Comparison of ENCODE assay signal across 4 fruit fly cellular contexts in the genomic region with DNA sequence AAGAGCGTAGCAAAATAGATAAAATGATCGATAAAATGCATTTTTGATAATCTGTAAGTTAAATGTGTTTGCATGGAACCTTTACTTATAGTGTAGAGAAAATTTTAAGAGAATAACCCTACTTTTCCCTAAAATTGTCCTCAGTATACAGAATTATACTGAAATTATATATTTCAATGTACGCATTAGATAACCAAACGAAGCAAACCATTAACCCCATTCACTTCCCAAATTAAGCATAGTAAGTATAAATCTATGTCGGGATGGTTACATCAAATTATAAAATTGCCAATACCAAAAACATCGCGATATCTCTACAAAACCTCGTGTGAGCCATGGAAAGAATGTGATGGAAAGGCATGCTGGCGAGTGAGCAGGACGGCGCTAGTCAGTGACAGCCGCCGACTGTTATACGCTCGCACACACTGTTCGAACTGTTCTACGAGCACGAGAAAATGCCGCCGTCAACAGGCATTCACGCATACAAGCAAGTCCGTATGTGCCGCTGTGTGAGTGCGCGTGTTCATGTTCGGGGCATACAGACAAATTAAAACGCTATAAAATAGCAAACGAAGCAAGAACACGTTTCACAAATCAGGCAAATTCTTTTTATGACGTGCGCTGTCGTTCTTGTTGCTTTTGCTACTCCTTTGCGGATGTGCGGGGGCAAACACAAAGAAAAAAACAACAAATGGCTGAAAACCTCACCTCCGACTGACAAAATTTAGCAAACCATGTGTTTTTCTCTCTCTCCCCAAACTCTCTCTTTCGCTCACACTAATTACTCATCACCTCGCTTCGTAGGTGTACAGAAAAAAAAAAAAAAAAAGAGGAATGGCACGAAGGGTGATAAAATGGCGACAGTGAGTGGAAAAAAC.
TF ChIP-seq lines count a peak whose summit lies in the region.

No protein-coding gene starts in this region.

TF ChIP-seq in whole organism, embryonic, 481 proteins besides CTCF, POLR2A, EP300 and RAD21 (continued from another document and continues in another):
- no peak for TF ChIP-seq dan (GFP tag; IDR thresholded peaks at IDR 0.05; lab: Robert Waterston, UW)
- TF ChIP-seq CG2678 (tag; optimal IDR thresholded peaks at IDR 0.05; lab: Kevin White, UChicago) = peak; percentile 3
- TF ChIP-seq Jarid2 (GFP tag; optimal IDR thresholded peaks at IDR 0.05; lab: Kevin White, UChicago) = no peak
- TF ChIP-seq twi (tag; optimal IDR thresholded peaks at IDR 0.05; lab: Kevin White, UChicago) = peak; percentile 49
- TF ChIP-seq CG33213 (GFP tag; optimal IDR thresholded peaks at IDR 0.05; lab: Kevin White, UChicago) = no peak
- TF ChIP-seq al (GFP tag; IDR thresholded peaks at IDR 0.05; lab: Robert Waterston, UW) = no peak
- TF ChIP-seq oc (tag; optimal IDR thresholded peaks at IDR 0.05; lab: Kevin White, UChicago) = no peak
- 0 out of 4 replicates have a peak, but pooled peaks have one; percentile 32 for TF ChIP-seq Dll (GFP tag; IDR thresholded peaks at IDR 0.05; lab: Robert Waterston, UW; ENCODE audit: partially characterized antibody)
- no peak for TF ChIP-seq Hmr (GFP tag; optimal IDR thresholded peaks at IDR 0.05; lab: Kevin White, UChicago)
- TF ChIP-seq salm (tag; optimal IDR thresholded peaks at IDR 0.05; lab: Kevin White, UChicago) = no peak
- no peak for TF ChIP-seq CG11247 (GFP tag; IDR thresholded peaks at IDR 0.05; lab: Robert Waterston, UW)
- TF ChIP-seq Pdp1 (GFP tag; optimal IDR thresholded peaks at IDR 0.05; lab: Kevin White, UChicago) = peak in 1 of 2 experiments; percentile 69
- no peak for TF ChIP-seq CG14710 (tag; optimal IDR thresholded peaks at IDR 0.05; lab: Kevin White, UChicago)
- TF ChIP-seq gsb (GFP tag; IDR thresholded peaks at IDR 0.05; lab: Robert Waterston, UW) = no peak
- TF ChIP-seq CG13123 (GFP tag; optimal IDR thresholded peaks at IDR 0.05; lab: Kevin White, UChicago) = no peak
- TF ChIP-seq seq (GFP tag; IDR thresholded peaks at IDR 0.05; lab: Robert Waterston, UW) = no peak; the same call in 1 of the 2 replicates
- TF ChIP-seq Dbx (GFP tag; IDR thresholded peaks at IDR 0.05; lab: Robert Waterston, UW) = 0 out of 3 replicates have a peak, but pooled peaks have one; percentile 40
- TF ChIP-seq Atf-2 (GFP tag; optimal IDR thresholded peaks at IDR 0.05; lab: Kevin White, UChicago) = no peak
- peak; percentile 51; the same call in 1 of the 2 replicates for TF ChIP-seq sob (GFP tag; IDR thresholded peaks at IDR 0.05; lab: Robert Waterston, UW)
- no peak for TF ChIP-seq CG2889 (GFP tag; IDR thresholded peaks at IDR 0.05; lab: Robert Waterston, UW)
- no peak for TF ChIP-seq wdn (GFP tag; IDR thresholded peaks at IDR 0.05; lab: Robert Waterston, UW)
- TF ChIP-seq CG1603 (tag; optimal IDR thresholded peaks at IDR 0.05; lab: Kevin White, UChicago) = no peak
- TF ChIP-seq CG15601 (tag; optimal IDR thresholded peaks at IDR 0.05; lab: Kevin White, UChicago) = no peak
- no peak for TF ChIP-seq CG8924 (tag; optimal IDR thresholded peaks at IDR 0.05; lab: Kevin White, UChicago)
- TF ChIP-seq CG7271 (tag; optimal IDR thresholded peaks at IDR 0.05; lab: Kevin White, UChicago) = no peak
- no peak for TF ChIP-seq CG4854 (GFP tag; optimal IDR thresholded peaks at IDR 0.05; lab: Kevin White, UChicago)
- TF ChIP-seq Nf-YA (GFP tag; IDR thresholded peaks at IDR 0.05; lab: Robert Waterston, UW) = no peak
- TF ChIP-seq CG7928 (GFP tag; optimal IDR thresholded peaks at IDR 0.05; lab: Kevin White, UChicago) = no peak
- TF ChIP-seq CG9876 (GFP tag; optimal IDR thresholded peaks at IDR 0.05; lab: Kevin White, UChicago) = no peak
- no peak for TF ChIP-seq ash1 (GFP tag; optimal IDR thresholded peaks at IDR 0.05; lab: Kevin White, UChicago)
- TF ChIP-seq rib (GFP tag; IDR thresholded peaks at IDR 0.05; lab: Robert Waterston, UW) = peak; percentile 64

TF ChIP-seq in whole organism, prepupa, 60 proteins besides CTCF, POLR2A, EP300 and RAD21 (continued from another document):
- TF ChIP-seq CG15336 (GFP tag; IDR thresholded peaks at IDR 0.05; lab: Robert Waterston, UW) (peak; percentile 20; the same call in 1 of the 2 replicates), CG32006 (GFP tag; optimal IDR thresholded peaks at IDR 0.05; lab: Kevin White, UChicago) (no peak), CG10631 (GFP tag; optimal IDR thresholded peaks at IDR 0.05; lab: Kevin White, UChicago) (no peak), Eip75B (GFP tag; optimal IDR thresholded peaks at IDR 0.05; lab: Kevin White, UChicago) (peak; percentile 29), Sox102F (GFP tag; optimal IDR thresholded peaks at IDR 0.05; lab: Kevin White, UChicago) (peak; percentile 41), CG10669 (GFP tag; optimal IDR thresholded peaks at IDR 0.05; lab: Kevin White, UChicago) (peak; percentile 11), Blimp-1 (GFP tag; optimal IDR thresholded peaks at IDR 0.05; lab: Kevin White, UChicago) (peak; percentile 26), Ets96B (tag; optimal IDR thresholded peaks at IDR 0.05; lab: Kevin White, UChicago) (peak; percentile 24), CG3919 (GFP tag; optimal IDR thresholded peaks at IDR 0.05; lab: Kevin White, UChicago) (no peak), CG6854 (GFP tag; optimal IDR thresholded peaks at IDR 0.05; lab: Kevin White, UChicago) (peak; percentile 38), dsx (GFP tag; optimal IDR thresholded peaks at IDR 0.05; lab: Kevin White, UChicago; ENCODE audit: poor library complexity, severe bottlenecking) (peak; percentile 58), Ets21C (GFP tag; optimal IDR thresholded peaks at IDR 0.05; lab: Kevin White, UChicago) (no peak), fd59A (GFP tag; optimal IDR thresholded peaks at IDR 0.05; lab: Kevin White, UChicago) (peak; percentile 11), CG6808 (GFP tag; optimal IDR thresholded peaks at IDR 0.05; lab: Kevin White, UChicago) (peak; percentile 55), CG6163 (GFP tag; IDR thresholded peaks at IDR 0.05; lab: Robert Waterston, UW) (peak; percentile 67), Eip78C (GFP tag; lab: Kevin White, UChicago) (peak; percentile 74)

TF ChIP-seq in whole organism, pupa, 21 proteins besides CTCF, POLR2A, EP300 and RAD21 (continued from another document):
- TF ChIP-seq Ets98B (GFP tag; IDR thresholded peaks at IDR 0.05; lab: Robert Waterston, UW) = peak; percentile 49; the same call in 1 of the 2 replicates
- no peak for TF ChIP-seq Snoo (tag; optimal IDR thresholded peaks at IDR 0.05; lab: Kevin White, UChicago)
TF ChIP-seq in whole organism, pupa: peak in this region for 11.

TF ChIP-seq in whole organism, wandering third instar larva, 38 proteins besides CTCF, POLR2A, EP300 and RAD21 (continued from another document):
- TF ChIP-seq CG9705 (GFP tag; optimal IDR thresholded peaks at IDR 0.05; lab: Kevin White, UChicago) (no peak), Jra (GFP tag; optimal IDR thresholded peaks at IDR 0.05; lab: Kevin White, UChicago) (peak; percentile 58), dl (GFP tag; optimal IDR thresholded peaks at IDR 0.05; lab: Kevin White, UChicago; ENCODE audit: insufficient read depth in 1 of 2, partially characterized antibody in 2 of 2) (peak in 1 of 2 experiments; percentile 57), Abd-B (GFP tag; optimal IDR thresholded peaks at IDR 0.05; lab: Kevin White, UChicago) (no peak), sage (GFP tag; optimal IDR thresholded peaks at IDR 0.05; lab: Kevin White, UChicago) (peak; percentile 62), rgr (GFP tag; optimal IDR thresholded peaks at IDR 0.05; lab: Kevin White, UChicago) (peak; percentile 51), woc (GFP tag; optimal IDR thresholded peaks at IDR 0.05; lab: Kevin White, UChicago) (peak; percentile 28), sv (GFP tag; optimal IDR thresholded peaks at IDR 0.05; lab: Kevin White, UChicago) (no peak), foxo (GFP tag; optimal IDR thresholded peaks at IDR 0.05; lab: Kevin White, UChicago) (peak in 1 of 2 experiments; percentile 41), ey (GFP tag; optimal IDR thresholded peaks at IDR 0.05; lab: Kevin White, UChicago) (no peak), dmrt93B (GFP tag; optimal IDR thresholded peaks at IDR 0.05; lab: Kevin White, UChicago) (no peak), jim (GFP tag; optimal IDR thresholded peaks at IDR 0.05; lab: Kevin White, UChicago) (peak; percentile 81), brk (GFP tag; optimal IDR thresholded peaks at IDR 0.05; lab: Kevin White, UChicago) (peak; percentile 77), Sp1 (GFP tag; optimal IDR thresholded peaks at IDR 0.05; lab: Kevin White, UChicago) (peak; percentile 45), CG32264 (GFP tag; optimal IDR thresholded peaks at IDR 0.05; lab: Kevin White, UChicago) (no peak), h (GFP tag; optimal IDR thresholded peaks at IDR 0.05; lab: Kevin White, UChicago) (peak; percentile 56), Myc (optimal IDR thresholded peaks at IDR 0.05; lab: Kevin White, UChicago) (peak; percentile 70), usp (GFP tag; optimal IDR thresholded peaks at IDR 0.05; lab: Kevin White, UChicago) (no peak), N (GFP tag; optimal IDR thresholded peaks at IDR 0.05; lab: Kevin White, UChicago) (peak; percentile 19)
